Fruit fly (Drosophila melanogaster) whole organism, embryonic: ENCODE results near the gene wge.

Experiments
- Asciz ChIP-seq: fragments of 200-800 bp; sonication (Bioruptor generic); optimal IDR thresholded peaks from 2 replicates; lab custom pipeline; 2017; ENCODE audit warnings: missing biosample characterization, mild to moderate bottlenecking, missing genetic modification characterization, missing genetic modification reagents
- BtbVII ChIP-seq: fragments of 200-800 bp; sonication (Bioruptor generic); optimal IDR thresholded peaks from 3 replicates; lab custom pipeline; 2017; ENCODE audit warnings: missing biosample characterization, mild to moderate bottlenecking, missing genetic modification characterization
- CG10267 ChIP-seq: fragments of 200-800 bp; sonication (Bioruptor generic); optimal IDR thresholded peaks from 2 replicates; lab custom pipeline; 2018; ENCODE audit warnings: missing biosample characterization, mild to moderate bottlenecking, missing genetic modification characterization, moderate library complexity
- CG10274 ChIP-seq: fragments of 200-800 bp; sonication (Bioruptor generic); optimal IDR thresholded peaks from 3 replicates; lab custom pipeline; 2017; ENCODE audit warnings: missing biosample characterization, mild to moderate bottlenecking, missing genetic modification characterization
- CG10979 ChIP-seq: fragments of 200-800 bp; sonication (Bioruptor generic); optimal IDR thresholded peaks from 2 replicates; lab custom pipeline; 2018; ENCODE audit warnings: missing biosample characterization, mild to moderate bottlenecking, missing genetic modification characterization, moderate library complexity
- CG13296 ChIP-seq: fragments of 200-800 bp; sonication (Bioruptor generic); optimal IDR thresholded peaks from 3 replicates; lab custom pipeline; 2018; ENCODE audit warnings: missing biosample characterization, mild to moderate bottlenecking, missing genetic modification characterization
- CG15601 ChIP-seq: fragments of 200-800 bp; sonication (Bioruptor generic); optimal IDR thresholded peaks from 3 replicates; lab custom pipeline; 2019; ENCODE audit warnings: missing biosample characterization, mild to moderate bottlenecking, missing genetic modification characterization, moderate library complexity
- CG17359 ChIP-seq: fragments of 200-800 bp; sonication (Bioruptor generic); optimal IDR thresholded peaks from 3 replicates; lab custom pipeline; 2018; ENCODE audit warnings: missing biosample characterization, mild to moderate bottlenecking, missing genetic modification characterization, moderate library complexity
- CG17568 ChIP-seq: fragments of 200-800 bp; sonication (Bioruptor generic); optimal IDR thresholded peaks from 2 replicates; lab custom pipeline; 2018; ENCODE audit warnings: missing biosample characterization, mild to moderate bottlenecking, missing genetic modification characterization, moderate library complexity
- CG18262 ChIP-seq: fragments of 200-800 bp; optimal IDR thresholded peaks from 3 replicates; lab custom pipeline; 2019; ENCODE audit warnings: missing biosample characterization, mild to moderate bottlenecking, missing genetic modification characterization, moderate library complexity
- CG30020 ChIP-seq: fragments of 200-800 bp; optimal IDR thresholded peaks from 2 replicates; lab custom pipeline; 2019; ENCODE audit warnings: missing biosample characterization, mild to moderate bottlenecking, missing genetic modification characterization, moderate library complexity
- CG42726 ChIP-seq: fragments of 200-800 bp; sonication (Bioruptor generic); IDR thresholded peaks from 2 replicates; pipeline ENCODE4 v1.3.6; 2022; ENCODE audit warnings: missing biosample characterization, missing genetic modification characterization; ENCODE audit not compliant: partially characterized antibody
- CG4404 ChIP-seq: fragments of 200-800 bp; sonication (Bioruptor generic); IDR thresholded peaks from 2 replicates; pipeline ENCODE4 v1.3.6; 2022; ENCODE audit warnings: missing biosample characterization, missing genetic modification characterization
- CG4707 ChIP-seq: fragments of 200-800 bp; sonication (Bioruptor generic); optimal IDR thresholded peaks from 2 replicates; lab custom pipeline; 2018; ENCODE audit warnings: missing biosample characterization, mild to moderate bottlenecking, missing genetic modification characterization, moderate library complexity
- CG6654 ChIP-seq: fragments of 200-800 bp; sonication (Bioruptor generic); optimal IDR thresholded peaks from 2 replicates; lab custom pipeline; 2017; ENCODE audit warnings: missing biosample characterization, mild to moderate bottlenecking, missing genetic modification characterization
- CG8290 ChIP-seq, 3 experiments: fragments of 200-800 bp; sonication (Bioruptor generic); optimal IDR thresholded peaks; 2 replicates each; lab custom pipeline; 2016 to 2019; ENCODE audit warnings: missing biosample characterization in 3 of 3, missing genetic modification characterization in 3 of 3, mild to moderate bottlenecking in 2 of 3, moderate library complexity in 1 of 3
- CG9215 ChIP-seq: fragments of 200-800 bp; sonication (Bioruptor generic); IDR thresholded peaks from 2 replicates; pipeline ENCODE4 v1.3.6; 2022; ENCODE audit warnings: missing biosample characterization, missing genetic modification characterization
- CG9932 ChIP-seq: fragments of 200-800 bp; sonication (Bioruptor generic); IDR thresholded peaks from 2 replicates; pipeline ENCODE4 v1.3.6; 2022; ENCODE audit warnings: missing biosample characterization, missing genetic modification characterization
- CrebB ChIP-seq: fragments of 200-800 bp; sonication (Bioruptor generic); optimal IDR thresholded peaks from 3 replicates; lab custom pipeline; 2018; ENCODE audit warnings: missing biosample characterization, mild to moderate bottlenecking, missing genetic modification characterization
- D19B ChIP-seq: fragments of 200-800 bp; sonication (Bioruptor generic); optimal IDR thresholded peaks from 2 replicates; lab custom pipeline; 2017; ENCODE audit warnings: missing biosample characterization, mild to moderate bottlenecking, missing genetic modification characterization
- Deaf1 ChIP-seq: fragments of 200-800 bp; optimal IDR thresholded peaks from 3 replicates; lab custom pipeline; 2019; ENCODE audit warnings: missing biosample characterization, mild to moderate bottlenecking, missing genetic modification characterization, moderate library complexity
- Dll ChIP-seq: fragments of 200-800 bp; sonication (Bioruptor generic); IDR thresholded peaks from 4 replicates; pipeline ENCODE4 v1.3.6; 2022; ENCODE audit warnings: missing biosample characterization, missing genetic modification characterization; ENCODE audit not compliant: partially characterized antibody
- Eip74EF ChIP-seq, 2 experiments: fragments of 200-800 bp in 1 of 2; fragments of >200 bp in 1 of 2; sonication (Bioruptor generic) in 1 of 2; optimal IDR thresholded peaks; 2 replicates each; lab custom pipeline; 2017 to 2019; ENCODE audit warnings: missing biosample characterization in 2 of 2, missing genetic modification characterization in 2 of 2, mild to moderate bottlenecking in 1 of 2, moderate library complexity in 1 of 2
- Mad ChIP-seq: fragments of 200-800 bp; sonication (Bioruptor generic); optimal IDR thresholded peaks from 2 replicates; lab custom pipeline; 2016; ENCODE audit warnings: missing biosample characterization, missing genetic modification characterization
- Nf-YB ChIP-seq: fragments of 200-800 bp; sonication (Bioruptor generic); optimal IDR thresholded peaks from 3 replicates; lab custom pipeline; 2019; ENCODE audit warnings: missing biosample characterization, mild to moderate bottlenecking, missing genetic modification characterization, moderate library complexity
- Nf-YC ChIP-seq: fragments of 200-800 bp; optimal IDR thresholded peaks from 3 replicates; lab custom pipeline; 2019; ENCODE audit warnings: missing biosample characterization, mild to moderate bottlenecking, missing genetic modification characterization, moderate library complexity
- Optix ChIP-seq: fragments of 200-800 bp; sonication (Bioruptor generic); IDR thresholded peaks from 3 replicates; pipeline ENCODE4 v1.3.6; 2022; ENCODE audit warnings: missing biosample characterization, missing genetic modification characterization
- ash1 ChIP-seq: fragments of 200-800 bp; sonication (Bioruptor generic); optimal IDR thresholded peaks from 2 replicates; lab custom pipeline; 2018; ENCODE audit warnings: missing biosample characterization, mild to moderate bottlenecking, missing genetic modification characterization
- cg ChIP-seq: fragments of 200-800 bp; sonication (Bioruptor generic); optimal IDR thresholded peaks from 3 replicates; lab custom pipeline; 2019; ENCODE audit warnings: missing biosample characterization, mild to moderate bottlenecking, missing genetic modification characterization, moderate library complexity
- chinmo ChIP-seq: fragments of 200-800 bp; sonication (Bioruptor generic); IDR thresholded peaks from 4 replicates; pipeline ENCODE4 v1.3.6; 2022; ENCODE audit warnings: missing biosample characterization, missing genetic modification characterization; ENCODE audit not compliant: partially characterized antibody
- crp ChIP-seq, 2 experiments: fragments of 200-800 bp; sonication (Bioruptor generic); optimal IDR thresholded peaks; 2 replicates in 1 of 2; 3 replicates in 1 of 2; lab custom pipeline; 2017; ENCODE audit warnings: missing biosample characterization in 2 of 2, missing genetic modification characterization in 2 of 2, mild to moderate bottlenecking in 1 of 2, moderate library complexity in 1 of 2
- da ChIP-seq: fragments of 200-800 bp; sonication (Bioruptor generic); optimal IDR thresholded peaks from 2 replicates; lab custom pipeline; 2016; ENCODE audit warnings: missing biosample characterization, missing genetic modification characterization
- dan ChIP-seq: fragments of 200-800 bp; sonication (Bioruptor generic); IDR thresholded peaks from 2 replicates; pipeline ENCODE4 v1.3.6; 2022; ENCODE audit warnings: missing biosample characterization, missing genetic modification characterization
- fd64A ChIP-seq: fragments of 200-800 bp; sonication (Bioruptor generic); optimal IDR thresholded peaks from 3 replicates; lab custom pipeline; 2018; ENCODE audit warnings: missing biosample characterization, mild to moderate bottlenecking, missing genetic modification characterization
- grau ChIP-seq: fragments of 200-800 bp; optimal IDR thresholded peaks from 3 replicates; lab custom pipeline; 2019; ENCODE audit warnings: missing biosample characterization, mild to moderate bottlenecking, missing genetic modification characterization, moderate library complexity
- hbn ChIP-seq: fragments of 200-800 bp; sonication (Bioruptor generic); IDR thresholded peaks from 2 replicates; pipeline ENCODE4 v1.3.6; 2022; ENCODE audit warnings: missing biosample characterization, missing genetic modification characterization; ENCODE audit not compliant: partially characterized antibody
- knrl ChIP-seq: fragments of 200-800 bp; sonication (Bioruptor generic); IDR thresholded peaks from 3 replicates; pipeline ENCODE4 v1.3.6; 2022; ENCODE audit warnings: missing biosample characterization, missing genetic modification characterization; ENCODE audit not compliant: partially characterized antibody
- lov ChIP-seq, 2 experiments: fragments of 200-800 bp in 1 of 2; fragments of >200 bp in 1 of 2; sonication (Bioruptor generic) in 1 of 2; IDR thresholded peaks in 1 of 2; optimal IDR thresholded peaks in 1 of 2; 2 replicates in 1 of 2; 3 replicates in 1 of 2; pipeline versions ENCODE4 v1.3.6 to Lab custom; 2017 to 2022; ENCODE audit warnings: missing biosample characterization in 1 of 2, missing genetic modification characterization in 1 of 2
- oc ChIP-seq: fragments of 200-800 bp; sonication (Bioruptor generic); optimal IDR thresholded peaks from 2 replicates; lab custom pipeline; 2018; ENCODE audit warnings: missing biosample characterization, mild to moderate bottlenecking, missing genetic modification characterization, moderate library complexity
- sens-2 ChIP-seq: fragments of 200-800 bp; sonication (Bioruptor generic); IDR thresholded peaks from 2 replicates; pipeline ENCODE4 v1.3.6; 2022; ENCODE audit warnings: missing biosample characterization, missing genetic modification characterization
- slbo ChIP-seq: fragments of 200-800 bp; sonication (Bioruptor generic); IDR thresholded peaks from 2 replicates; pipeline ENCODE4 v1.3.6; 2022; ENCODE audit warnings: missing biosample characterization, missing genetic modification characterization
- sob ChIP-seq: fragments of 200-800 bp; sonication (Bioruptor generic); IDR thresholded peaks from 2 replicates; pipeline ENCODE4 v1.3.6; 2022; ENCODE audit warnings: missing biosample characterization, missing genetic modification characterization
- stwl ChIP-seq: fragments of 200-800 bp; sonication (Bioruptor generic); optimal IDR thresholded peaks from 3 replicates; lab custom pipeline; 2018; ENCODE audit warnings: missing biosample characterization, mild to moderate bottlenecking, missing genetic modification characterization, moderate library complexity
- tap ChIP-seq: fragments of 200-800 bp; optimal IDR thresholded peaks from 3 replicates; lab custom pipeline; 2019; ENCODE audit warnings: missing biosample characterization, mild to moderate bottlenecking, missing genetic modification characterization, moderate library complexity
- tx ChIP-seq: fragments of 200-800 bp; sonication (Bioruptor generic); optimal IDR thresholded peaks from 2 replicates; lab custom pipeline; 2016; ENCODE audit warnings: missing biosample characterization, missing genetic modification characterization

wge gene

DNA sequence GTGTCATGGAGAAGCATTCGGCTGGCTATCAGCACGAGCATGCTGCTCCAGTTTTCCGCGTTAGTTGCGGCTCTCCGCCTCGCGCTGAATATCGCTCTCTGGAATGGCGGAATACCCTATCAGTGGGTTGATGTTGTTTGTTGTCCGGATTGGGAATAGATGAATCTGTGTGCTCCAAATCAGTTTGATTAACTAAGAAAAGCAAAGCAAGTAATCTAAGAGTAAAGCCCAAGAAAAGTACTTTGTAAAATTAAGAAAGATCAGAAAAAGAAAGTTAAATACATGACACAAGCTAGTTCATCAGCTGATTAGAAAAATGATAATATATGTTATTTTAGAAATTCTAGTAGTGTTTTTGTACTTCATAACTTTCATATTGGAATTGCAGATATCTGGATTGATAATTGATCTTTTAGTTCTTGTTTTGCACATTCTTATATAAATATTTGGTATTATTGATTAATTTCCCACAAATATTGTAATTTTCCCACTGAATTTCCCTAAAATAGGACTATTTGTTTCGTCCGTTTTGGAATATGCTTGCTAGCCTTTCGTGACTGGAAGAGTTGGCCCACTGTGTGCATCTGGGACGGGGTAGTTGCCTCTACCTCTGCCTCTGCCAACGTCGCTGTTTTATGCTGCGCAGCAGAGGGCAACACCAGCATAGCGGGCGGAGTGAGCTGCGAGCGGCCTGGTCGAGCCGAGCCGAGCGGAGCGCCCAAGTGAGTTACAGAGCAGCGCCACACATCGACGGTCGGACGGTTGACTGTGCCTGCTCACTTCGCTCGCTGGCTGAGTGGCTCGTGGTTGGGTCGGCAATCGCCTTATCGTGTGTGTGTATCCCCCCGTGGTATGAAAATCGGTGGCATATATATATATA lies 33.2 kb upstream of the wge start (continued):
- TF ChIP-seq CG8290 (GFP tag; optimal IDR thresholded peaks at IDR 0.05; lab: Kevin White, UChicago) (no peak), CG8290 (tag; optimal IDR thresholded peaks at IDR 0.05; lab: Kevin White, UChicago) (peak in 1 of 2 experiments; percentile 73), dan (GFP tag; lab: Robert Waterston, UW) (no peak), CG4404 (GFP tag; lab: Robert Waterston, UW) (no peak), sob (GFP tag; lab: Robert Waterston, UW) (peak; percentile 56), hbn (0 out of 2 replicates have a peak, but pooled peaks have one; percentile 32), CG30020 (tag; lab: Kevin White, UChicago) (peak; percentile 17), D19B (peak; percentile 59), da (no peak), knrl (no peak), CG6654 (GFP tag; lab: Kevin White, UChicago) (peak; percentile 33), stwl (no peak), BtbVII (peak; percentile 53), Dll (no peak), grau (tag; lab: Kevin White, UChicago) (peak; percentile 72), CG17568 (GFP tag; lab: Kevin White, UChicago) (peak; percentile 19), sens-2 (no peak; the same call in 1 of the 2 replicates), Nf-YB (GFP tag; lab: Kevin White, UChicago) (peak; percentile 26), CG9215 (GFP tag; lab: Robert Waterston, UW) (peak; percentile 42; the same call in 1 of the 2 replicates), Optix (GFP tag; lab: Robert Waterston, UW) (peak; percentile 34; the same call in 1 of the 3 replicates), CG42726 (GFP tag; lab: Robert Waterston, UW) (0 out of 2 replicates have a peak, but pooled peaks have one; percentile 30), oc (tag; lab: Kevin White, UChicago) (no peak), Deaf1 (peak; percentile 95), lov (optimal IDR thresholded peaks at IDR 0.05; lab: Kevin White, UChicago) (no peak), lov (GFP tag; IDR thresholded peaks at IDR 0.05; lab: Robert Waterston, UW) (0 out of 3 replicates have a peak, but pooled peaks have one; percentile 55), slbo (peak; percentile 74), Eip74EF (GFP tag; optimal IDR thresholded peaks at IDR 0.05; lab: Kevin White, UChicago) (no peak), CG13296 (GFP tag; lab: Kevin White, UChicago) (peak; percentile 16), Mad (GFP tag; lab: Kevin White, UChicago) (peak; percentile 23), ash1 (GFP tag; lab: Kevin White, UChicago) (no peak), Nf-YC (tag; lab: Kevin White, UChicago) (peak; percentile 51), CG4707 (GFP tag; lab: Kevin White, UChicago) (peak; percentile 66), CG10979 (peak; percentile 55), CG10267 (tag; lab: Kevin White, UChicago) (peak; percentile 39), chinmo (GFP tag; lab: Robert Waterston, UW) (peak; percentile 89; the same call in 2 of the 4 replicates), crp (GFP tag; optimal IDR thresholded peaks at IDR 0.05; lab: Kevin White, UChicago) (peak in 1 of 2 experiments; percentile 1), CG17359 (tag; lab: Kevin White, UChicago) (peak; percentile 67), CG18262 (tag; lab: Kevin White, UChicago) (peak; percentile 77), tx (GFP tag; lab: Kevin White, UChicago) (no peak), CG9932 (GFP tag; lab: Robert Waterston, UW) (peak; percentile 54), CG10274 (GFP tag; lab: Kevin White, UChicago) (peak; percentile 8), CG15601 (peak; percentile 15), cg (GFP tag; lab: Kevin White, UChicago) (peak; percentile 18), tap (tag; lab: Kevin White, UChicago) (peak; percentile 50), CrebB (tag; lab: Kevin White, UChicago) (peak; percentile 11), fd64A (peak; percentile 46), Asciz (GFP tag; lab: Kevin White, UChicago) (peak; percentile 60)
